Worm (Caenorhabditis elegans) whole organism, young adult: ENCODE measurements around the gene C39B5.5.

Source experiments
- D2030.7 ChIP-seq: fragments of 200-800 bp; sonication (Bioruptor generic); IDR thresholded peaks from 2 replicates; pipeline ENCODE4 v1.3.6; 2022; ENCODE audit warnings: missing genetic modification reagents, missing genetic modification characterization, missing compliant biosample characterization
- F52B5.7 ChIP-seq: sonication (generic microtip); optimal IDR thresholded peaks from 2 replicates; lab custom pipeline; 2016; ENCODE audit warnings: mild to moderate bottlenecking, missing genetic modification characterization, missing compliant biosample characterization
- ama-1 ChIP-seq, 3 experiments: fragments of 150-350 bp in 1 of 3; sonication (generic microtip) in 2 of 3; optimal IDR thresholded peaks; 2 replicates each; lab custom pipeline; 2014 to 2018; ENCODE audit warnings: missing biosample characterization in 2 of 3, missing genetic modification characterization in 2 of 3, missing genetic modification reagents in 2 of 3
- bed-1 ChIP-seq: fragments of 200-800 bp; sonication (Bioruptor generic); IDR thresholded peaks from 2 replicates; pipeline ENCODE4 v1.3.6; 2022; ENCODE audit warnings: missing genetic modification reagents, missing genetic modification characterization, missing compliant biosample characterization
- bed-2 ChIP-seq: fragments of 200-800 bp; sonication (Bioruptor generic); IDR thresholded peaks from 2 replicates; pipeline ENCODE4 v1.3.6; 2022; ENCODE audit warnings: missing genetic modification reagents, missing genetic modification characterization, missing compliant biosample characterization
- cebp-1 ChIP-seq, 2 experiments: fragments of 200-800 bp in 1 of 2; sonication (Bioruptor generic) in 1 of 2; sonication (generic microtip) in 1 of 2; IDR thresholded peaks in 1 of 2; optimal IDR thresholded peaks in 1 of 2; 2 replicates each; pipeline versions ENCODE4 v1.3.6 to Lab custom; 2017 to 2022; ENCODE audit warnings: missing compliant biosample characterization in 2 of 2, missing genetic modification characterization in 2 of 2, mild to moderate bottlenecking in 1 of 2, missing genetic modification reagents in 1 of 2, moderate library complexity in 1 of 2
- efl-1 ChIP-seq: fragments of 150-350 bp; optimal IDR thresholded peaks from 2 replicates; lab custom pipeline; 2014; ENCODE audit warnings: missing biosample characterization, missing genetic modification reagents, missing genetic modification characterization
- sea-2 ChIP-seq: fragments of 200-800 bp; sonication (Bioruptor generic); IDR thresholded peaks from 2 replicates; pipeline ENCODE4 v1.3.6; 2022; ENCODE audit warnings: missing genetic modification characterization, missing compliant biosample characterization
- snpc-4 ChIP-seq, 5 experiments: fragments of 150-350 bp in 1 of 5; sonication (generic microtip) in 4 of 5; optimal IDR thresholded peaks; 2 replicates each; lab custom pipeline; 2014 to 2018; ENCODE audit warnings: missing genetic modification characterization in 5 of 5, missing biosample characterization in 3 of 5, antibody characterized with exemption in 2 of 5, mild to moderate bottlenecking in 2 of 5, missing compliant biosample characterization in 2 of 5, missing genotype in 2 of 5, moderate library complexity in 2 of 5, missing genetic modification reagents in 1 of 5

- TF ChIP-seq efl-1 (GFP tag; lab: Kevin White, UChicago) (no peak), sea-2 (GFP tag; lab: Robert Waterston, UW) (no peak), D2030.7 (no peak), bed-2 (GFP tag; lab: Robert Waterston, UW) (no peak), snpc-4 (GFP tag; optimal IDR thresholded peaks at IDR 0.05; lab: Kevin White, UChicago) (no peak), snpc-4 (tag; optimal IDR thresholded peaks at IDR 0.05; lab: Kevin White, UChicago) (no peak), F52B5.7 (tag; lab: Kevin White, UChicago) (no peak), ama-1 (optimal IDR thresholded peaks at IDR 0.05; lab: Kevin White, UChicago) (no peak), ama-1 (GFP tag; optimal IDR thresholded peaks at IDR 0.05; lab: Kevin White, UChicago) (no peak), cebp-1 (GFP tag; IDR thresholded peaks at IDR 0.05; lab: Robert Waterston, UW) (no peak), cebp-1 (tag; optimal IDR thresholded peaks at IDR 0.05; lab: Kevin White, UChicago) (no peak), bed-1 (GFP tag; lab: Robert Waterston, UW) (no peak)
Observed at ce11 chrIII:2240471-2240870, 32.5 kb downstream of the C39B5.5 start, which contains the start of gene srz-56.
